Fruit fly (Drosophila melanogaster): ENCODE data around the gene mmm.

DNA sequence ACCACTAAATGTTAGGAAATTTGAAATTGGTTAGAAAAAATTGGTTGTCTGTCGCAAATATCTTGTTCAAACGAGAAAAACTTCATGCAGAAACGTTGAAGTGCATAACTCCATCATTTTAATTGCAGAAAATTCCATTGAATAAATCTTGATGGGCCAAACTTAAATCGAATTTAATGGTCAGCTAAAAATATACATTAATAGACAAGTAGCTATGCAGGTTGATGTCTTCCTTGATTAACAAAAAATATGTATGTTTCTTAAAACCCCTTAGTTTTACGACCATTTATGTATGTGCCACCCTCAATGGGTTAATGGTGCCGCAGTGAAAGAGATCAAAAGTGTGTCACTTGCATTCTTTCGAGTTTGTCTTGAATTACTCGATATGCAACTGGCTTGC is 10.3 kb upstream of the mmm start:
- TF ChIP-seq ttk (optimal IDR thresholded peaks at IDR 0.05), result no peak
- no peak for TF ChIP-seq h (optimal IDR thresholded peaks at IDR 0.05)

Measured in Kc167 (cell line).